Worm (Caenorhabditis elegans) whole organism, L1 larva: Measurements from ENCODE around the gene Y47D7A.9.

Experiments
- C16A3.4 ChIP-seq: fragments of 150-350 bp; optimal IDR thresholded peaks from 2 replicates; lab custom pipeline; 2014; ENCODE audit warnings: missing biosample characterization, missing genetic modification characterization
- F16B12.6 ChIP-seq: fragments of 150-350 bp; optimal IDR thresholded peaks from 2 replicates; lab custom pipeline; 2014; ENCODE audit warnings: missing biosample characterization, missing genetic modification characterization
- aha-1 ChIP-seq: fragments of 150-350 bp; optimal IDR thresholded peaks from 2 replicates; lab custom pipeline; 2014; ENCODE audit warnings: missing biosample characterization, missing genetic modification characterization
- aly-2 ChIP-seq: fragments of 150-350 bp; optimal IDR thresholded peaks from 2 replicates; lab custom pipeline; 2014; ENCODE audit warnings: missing biosample characterization, missing genetic modification characterization
- blmp-1 ChIP-seq: fragments of 150-350 bp; optimal IDR thresholded peaks from 2 replicates; lab custom pipeline; 2014; ENCODE audit warnings: missing biosample characterization, missing genetic modification characterization
- ceh-82 ChIP-seq, 3 experiments: fragments of 150-350 bp in 1 of 3; sonication (generic microtip) in 2 of 3; optimal IDR thresholded peaks; 2 replicates each; lab custom pipeline; 2014 to 2017; ENCODE audit warnings: missing biosample characterization in 3 of 3, missing genetic modification characterization in 3 of 3
- ceh-88 ChIP-seq: fragments of 200-800 bp; sonication (Bioruptor generic); IDR thresholded peaks from 2 replicates; pipeline ENCODE4 v1.3.6; 2022; ENCODE audit warnings: missing genetic modification characterization, missing compliant biosample characterization
- ceh-90 ChIP-seq: sonication (generic microtip); optimal IDR thresholded peaks from 2 replicates; lab custom pipeline; 2016; ENCODE audit warnings: missing genetic modification characterization, missing compliant biosample characterization
- dpl-1 ChIP-seq, 3 experiments: fragments of 150-350 bp in 2 of 3; sonication (generic microtip) in 1 of 3; optimal IDR thresholded peaks; 2 replicates each; lab custom pipeline; 2014 to 2017; ENCODE audit warnings: missing biosample characterization in 3 of 3, missing genetic modification characterization in 3 of 3, missing genetic modification reagents in 3 of 3
- egl-27 ChIP-seq, 2 experiments: fragments of 150-350 bp in 1 of 2; sonication (generic microtip); optimal IDR thresholded peaks; 3 replicates each; lab custom pipeline; 2017 to 2018; ENCODE audit warnings: missing biosample characterization in 2 of 2, missing genetic modification characterization in 2 of 2, missing genetic modification reagents in 2 of 2
- ets-5 ChIP-seq: fragments of 200-800 bp; sonication (Bioruptor generic); IDR thresholded peaks from 2 replicates; pipeline ENCODE4 v1.3.6; 2022; ENCODE audit warnings: missing genetic modification characterization, missing compliant biosample characterization
- fkh-8 ChIP-seq: sonication (generic microtip); optimal IDR thresholded peaks from 2 replicates; lab custom pipeline; 2016; ENCODE audit warnings: mild to moderate bottlenecking, missing genetic modification characterization, missing compliant biosample characterization
- hlh-4 ChIP-seq: sonication (generic microtip); optimal IDR thresholded peaks from 2 replicates; lab custom pipeline; 2016; ENCODE audit warnings: mild to moderate bottlenecking, missing genetic modification characterization, missing compliant biosample characterization
- hpl-2 ChIP-seq: fragments of 150-350 bp; optimal IDR thresholded peaks from 2 replicates; lab custom pipeline; 2014; ENCODE audit warnings: missing biosample characterization, missing genetic modification reagents, missing genetic modification characterization
- irx-1 ChIP-seq: sonication (generic microtip); optimal IDR thresholded peaks from 2 replicates; lab custom pipeline; 2016; ENCODE audit warnings: missing genetic modification characterization, missing compliant biosample characterization
- isw-1 ChIP-seq: fragments of 200-800 bp; sonication (Bioruptor generic); IDR thresholded peaks from 2 replicates; pipeline ENCODE4 v1.3.6; 2022; ENCODE audit warnings: missing genetic modification characterization, missing compliant biosample characterization
- jun-1 ChIP-seq: fragments of 150-350 bp; optimal IDR thresholded peaks from 2 replicates; lab custom pipeline; 2014; ENCODE audit warnings: missing biosample characterization, missing genetic modification reagents, missing genetic modification characterization
- lin-13 ChIP-seq: fragments of 150-350 bp; optimal IDR thresholded peaks from 2 replicates; lab custom pipeline; 2014; ENCODE audit warnings: missing biosample characterization, missing genetic modification reagents, missing genetic modification characterization
- lin-14 ChIP-seq: fragments of 200-800 bp; sonication (Bioruptor generic); optimal IDR thresholded peaks from 2 replicates; lab custom pipeline; 2018; ENCODE audit warnings: mild to moderate bottlenecking, missing genetic modification characterization, moderate library complexity, missing compliant biosample characterization
- lin-15B ChIP-seq: fragments of 150-350 bp; sonication (generic microtip); optimal IDR thresholded peaks from 3 replicates; lab custom pipeline; 2014; ENCODE audit warnings: missing biosample characterization, missing genetic modification characterization
- lin-39 ChIP-seq: fragments of 150-350 bp; optimal IDR thresholded peaks from 2 replicates; lab custom pipeline; 2014; ENCODE audit warnings: missing biosample characterization, missing genetic modification reagents, missing genetic modification characterization
- lsy-2 ChIP-seq, 2 experiments: fragments of 150-350 bp; optimal IDR thresholded peaks; 2 replicates each; lab custom pipeline; 2014; ENCODE audit warnings: missing biosample characterization in 2 of 2, missing genetic modification characterization in 2 of 2
- mdl-1 ChIP-seq, 2 experiments: fragments of 150-350 bp; optimal IDR thresholded peaks; 2 replicates each; lab custom pipeline; 2014 to 2017; ENCODE audit warnings: missing biosample characterization in 2 of 2, missing genetic modification characterization in 2 of 2, inconsistent platforms in 1 of 2
- nhr-11 ChIP-seq: fragments of 150-350 bp; optimal IDR thresholded peaks from 2 replicates; lab custom pipeline; 2014; ENCODE audit warnings: missing biosample characterization, missing genetic modification characterization
- nhr-20 ChIP-seq: sonication (generic microtip); optimal IDR thresholded peaks from 2 replicates; lab custom pipeline; 2016; ENCODE audit warnings: mild to moderate bottlenecking, missing genetic modification characterization, missing compliant biosample characterization
- nhr-47 ChIP-seq: sonication (generic microtip); optimal IDR thresholded peaks from 2 replicates; lab custom pipeline; 2016; ENCODE audit warnings: mild to moderate bottlenecking, missing genetic modification characterization, moderate library complexity, missing compliant biosample characterization
- nhr-71 ChIP-seq: sonication (generic microtip); optimal IDR thresholded peaks from 2 replicates; lab custom pipeline; 2016; ENCODE audit warnings: mild to moderate bottlenecking, missing genetic modification characterization, moderate library complexity, missing compliant biosample characterization
- nhr-76 ChIP-seq: sonication (generic microtip); optimal IDR thresholded peaks from 2 replicates; lab custom pipeline; 2017; ENCODE audit warnings: missing biosample characterization, missing genetic modification characterization
- nhr-77 ChIP-seq: fragments of 150-350 bp; optimal IDR thresholded peaks from 2 replicates; lab custom pipeline; 2014; ENCODE audit warnings: missing biosample characterization, missing genetic modification characterization
- nhr-85 ChIP-seq: sonication (generic microtip); peaks from one replicate; lab custom pipeline; 2016; ENCODE audit warnings: missing genetic modification characterization, inconsistent platforms, missing compliant biosample characterization
- nhr-90 ChIP-seq: sonication (generic microtip); optimal IDR thresholded peaks from 2 replicates; lab custom pipeline; 2016; ENCODE audit warnings: mild to moderate bottlenecking, missing genetic modification characterization, missing compliant biosample characterization; ENCODE audit not compliant: poor library complexity
- pag-3 ChIP-seq: sonication (generic microtip); optimal IDR thresholded peaks from 2 replicates; lab custom pipeline; 2017; ENCODE audit warnings: missing genetic modification characterization, mild to moderate bottlenecking, missing compliant biosample characterization, antibody characterized with exemption, borderline replicate concordance; ENCODE audit not compliant: insufficient read depth
- pax-3 ChIP-seq: fragments of 200-800 bp; sonication (Bioruptor generic); optimal IDR thresholded peaks from 2 replicates; lab custom pipeline; 2018; ENCODE audit warnings: mild to moderate bottlenecking, missing genetic modification characterization, moderate library complexity, missing compliant biosample characterization
- skn-1 ChIP-seq: fragments of 150-350 bp; optimal IDR thresholded peaks from 2 replicates; lab custom pipeline; 2014; ENCODE audit warnings: missing biosample characterization, missing genetic modification characterization
- snpc-4 ChIP-seq: fragments of 150-350 bp; optimal IDR thresholded peaks from 2 replicates; lab custom pipeline; 2014; ENCODE audit warnings: missing biosample characterization, missing genetic modification characterization
- snu-23 ChIP-seq: sonication (generic microtip); optimal IDR thresholded peaks from 2 replicates; lab custom pipeline; 2016; ENCODE audit warnings: missing genetic modification characterization, missing compliant biosample characterization
- sptf-1 ChIP-seq: fragments of 150-350 bp; optimal IDR thresholded peaks from 2 replicates; lab custom pipeline; 2014; ENCODE audit warnings: missing biosample characterization, missing genetic modification characterization
- sup-37 ChIP-seq: fragments of 200-800 bp; sonication (Bioruptor generic); optimal IDR thresholded peaks from 2 replicates; lab custom pipeline; 2018; ENCODE audit warnings: mild to moderate bottlenecking, missing genetic modification characterization, missing compliant biosample characterization
- tlp-1 ChIP-seq: fragments of 150-350 bp; optimal IDR thresholded peaks from 2 replicates; lab custom pipeline; 2014; ENCODE audit warnings: missing biosample characterization, missing genetic modification characterization
- unc-130 ChIP-seq: fragments of 150-350 bp; optimal IDR thresholded peaks from 2 replicates; lab custom pipeline; 2017; ENCODE audit warnings: missing biosample characterization, missing genetic modification characterization, inconsistent platforms
- unc-86 ChIP-seq: sonication (generic microtip); optimal IDR thresholded peaks from 2 replicates; lab custom pipeline; 2016; ENCODE audit warnings: missing genetic modification characterization, missing compliant biosample characterization
- unc-98 ChIP-seq: fragments of 200-800 bp; sonication (Bioruptor generic); IDR thresholded peaks from 2 replicates; pipeline ENCODE4 v1.3.6; 2022; ENCODE audit warnings: missing genetic modification characterization, missing compliant biosample characterization
- vab-15 ChIP-seq: sonication (generic microtip); optimal IDR thresholded peaks from 2 replicates; lab custom pipeline; 2017; ENCODE audit warnings: missing genotype, mild to moderate bottlenecking, missing genetic modification characterization, missing compliant biosample characterization
- xbp-1 ChIP-seq: sonication (generic microtip); optimal IDR thresholded peaks from 2 replicates; lab custom pipeline; 2016; ENCODE audit warnings: missing genetic modification characterization, missing compliant biosample characterization
- zip-4 ChIP-seq: fragments of 200-800 bp; sonication (Bioruptor generic); optimal IDR thresholded peaks from 2 replicates; lab custom pipeline; 2018; ENCODE audit warnings: mild to moderate bottlenecking, missing genetic modification characterization, moderate library complexity, missing compliant biosample characterization
- ztf-4 ChIP-seq: fragments of 150-350 bp; optimal IDR thresholded peaks from 2 replicates; lab custom pipeline; 2014; ENCODE audit warnings: missing biosample characterization, missing genetic modification characterization

The Y47D7A.9 gene

ce11 chrV:4423860-4424401 is at the start of gene Y47D7A.9, which contains the start of gene Y47D7A.19:
TSS of gene Y47D7A.9 (minus strand) at chrV:4423960.
TSS of gene Y47D7A.19 (plus strand) at chrV:4424351.
- TF ChIP-seq irx-1 (tag; lab: Kevin White, UChicago) (no peak), nhr-90 (tag; lab: Kevin White, UChicago) (no peak), skn-1 (tag; lab: Kevin White, UChicago) (no peak), jun-1 (tag; lab: Kevin White, UChicago) (no peak), ets-5 (no peak), lin-39 (tag; lab: Kevin White, UChicago) (no peak), zip-4 (GFP tag; lab: Kevin White, UChicago) (no peak), snu-23 (GFP tag; lab: Kevin White, UChicago) (no peak), nhr-71 (tag; lab: Kevin White, UChicago) (no peak), snpc-4 (no peak), nhr-77 (tag; lab: Kevin White, UChicago) (no peak), nhr-76 (tag; lab: Kevin White, UChicago) (no peak), sptf-1 (tag; lab: Kevin White, UChicago) (no peak), aha-1 (no peak), unc-98 (GFP tag; lab: Robert Waterston, UW) (no peak)

ce11 chrV:4471065-4471464 is 47.3 kb upstream of the Y47D7A.9 start, which contains the start of gene T08H10.3:
TSS of gene T08H10.3 (plus strand) at chrV:4471365.
- TF ChIP-seq sup-37 (no peak), ceh-82 (tag; optimal IDR thresholded peaks at IDR 0.05; lab: Kevin White, UChicago) (no peak), lin-15B (tag; lab: Kevin White, UChicago) (no peak), C16A3.4 (tag; lab: Kevin White, UChicago) (no peak), egl-27 (tag; optimal IDR thresholded peaks at IDR 0.05; lab: Kevin White, UChicago) (no peak), pag-3 (no peak), aly-2 (tag; lab: Kevin White, UChicago) (no peak), irx-1 (tag; lab: Kevin White, UChicago) (no peak), ztf-4 (tag; lab: Kevin White, UChicago) (no peak), lsy-2 (tag; optimal IDR thresholded peaks at IDR 0.05; lab: Kevin White, UChicago) (no peak), lin-13 (GFP tag; lab: Kevin White, UChicago) (no peak)

DNA sequence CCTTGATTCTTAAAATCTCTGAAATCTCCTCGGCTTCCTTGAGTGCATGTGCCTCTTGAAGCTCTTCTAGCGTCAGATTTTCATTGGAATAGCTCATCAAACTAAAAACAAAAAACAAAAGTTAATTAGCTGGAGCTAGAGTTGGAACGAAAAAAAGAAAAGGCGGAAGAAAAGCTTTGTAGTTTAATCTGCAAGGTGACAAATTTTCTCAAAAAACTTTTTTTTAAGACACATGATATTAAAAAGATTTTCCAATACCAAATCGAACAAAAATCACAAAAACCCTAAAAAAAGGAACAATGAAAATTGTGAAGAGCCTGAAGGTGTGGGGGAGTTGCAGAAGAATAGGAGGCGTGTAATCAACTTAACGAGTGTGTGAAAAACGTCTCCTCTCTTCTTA is 30.9 kb upstream of the Y47D7A.9 start, which contains the start of gene gnrr-5:
gnrr-5 (minus strand) TSS at position 101 of the 400 bp plus-strand sequence.
- no peak for TF ChIP-seq irx-1 (tag; lab: Kevin White, UChicago)
- TF ChIP-seq lin-14, result peak; percentile 16

DNA sequence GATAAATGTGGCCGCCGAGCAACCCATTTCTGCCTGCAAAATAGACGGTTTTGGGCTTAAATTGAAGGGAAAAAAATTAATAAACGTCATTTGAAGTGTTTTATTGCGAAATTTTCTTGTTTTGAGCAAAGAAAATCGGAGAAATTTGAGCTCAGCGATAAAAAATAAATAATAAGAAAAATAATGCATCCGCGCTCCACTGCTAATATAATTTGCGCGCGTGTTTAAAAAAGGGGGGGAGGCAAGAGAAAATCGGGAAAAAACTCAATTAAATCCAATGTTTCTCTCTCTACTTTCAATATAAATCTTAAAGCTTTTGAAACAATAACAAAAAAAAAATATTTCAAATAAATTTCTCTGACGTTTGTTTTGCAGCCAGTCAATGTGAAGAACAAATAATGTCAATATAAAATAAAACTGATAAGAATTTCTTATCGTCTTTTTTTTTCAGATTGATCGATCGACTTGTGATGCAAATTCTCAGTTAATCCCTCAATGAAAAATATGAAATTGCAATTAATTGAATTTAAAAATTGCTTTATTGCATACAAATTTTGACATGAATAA is 26.8 kb upstream of the Y47D7A.9 start, which contains the start of gene rft-2:
rft-2 (minus strand) TSS at position 41 of the 567 bp plus-strand sequence.
- TF ChIP-seq isw-1 (GFP tag; lab: Robert Waterston, UW), result peak; percentile 45
- TF ChIP-seq nhr-11 (tag; lab: Kevin White, UChicago), result peak; percentile 14
- no peak for TF ChIP-seq pax-3 (tag; lab: Kevin White, UChicago)
- TF ChIP-seq mdl-1 (tag; optimal IDR thresholded peaks at IDR 0.05; lab: Kevin White, UChicago), result peak in 1 of 2 experiments; percentile 22
- TF ChIP-seq jun-1 (tag; lab: Kevin White, UChicago), result peak; percentile 16
- peak; percentile 93 to 96 (median 95) for TF ChIP-seq dpl-1 (GFP tag; optimal IDR thresholded peaks at IDR 0.05; lab: Kevin White, UChicago)
- no peak for TF ChIP-seq unc-130 (tag; lab: Kevin White, UChicago)
- TF ChIP-seq aha-1, result no peak
- TF ChIP-seq nhr-47 (tag; lab: Kevin White, UChicago), result peak; percentile 81
- peak; percentile 49 for TF ChIP-seq blmp-1 (tag; lab: Kevin White, UChicago)
- TF ChIP-seq hlh-4 (tag; lab: Kevin White, UChicago), result no peak
- TF ChIP-seq vab-15 (tag; lab: Kevin White, UChicago), result peak; percentile 29
- TF ChIP-seq hpl-2 (GFP tag; lab: Kevin White, UChicago), result no peak
- peak; percentile 58 for TF ChIP-seq xbp-1 (tag; lab: Kevin White, UChicago)
- TF ChIP-seq F16B12.6 (tag; lab: Kevin White, UChicago), result peak; percentile 36
- TF ChIP-seq nhr-20 (tag; lab: Kevin White, UChicago), result peak; percentile 59
- TF ChIP-seq tlp-1 (tag; lab: Kevin White, UChicago), result no peak
- TF ChIP-seq ceh-88 (GFP tag; lab: Robert Waterston, UW), result no peak
- TF ChIP-seq unc-86 (tag; lab: Kevin White, UChicago), result peak; percentile 46
- TF ChIP-seq nhr-85 (tag; lab: Kevin White, UChicago), result peak; percentile 80
- no peak for TF ChIP-seq ztf-4 (tag; lab: Kevin White, UChicago)
- peak; percentile 53 for TF ChIP-seq fkh-8 (tag; lab: Kevin White, UChicago)
- TF ChIP-seq nhr-71 (tag; lab: Kevin White, UChicago), result peak; percentile 76
- no peak for TF ChIP-seq ceh-90 (tag; lab: Kevin White, UChicago)
- peak; percentile 71 to 80 for TF ChIP-seq lsy-2 (tag; optimal IDR thresholded peaks at IDR 0.05; lab: Kevin White, UChicago)
